Fruit fly (Drosophila melanogaster): ENCODE data around the gene Taf9.

Gene Taf9

DNA sequence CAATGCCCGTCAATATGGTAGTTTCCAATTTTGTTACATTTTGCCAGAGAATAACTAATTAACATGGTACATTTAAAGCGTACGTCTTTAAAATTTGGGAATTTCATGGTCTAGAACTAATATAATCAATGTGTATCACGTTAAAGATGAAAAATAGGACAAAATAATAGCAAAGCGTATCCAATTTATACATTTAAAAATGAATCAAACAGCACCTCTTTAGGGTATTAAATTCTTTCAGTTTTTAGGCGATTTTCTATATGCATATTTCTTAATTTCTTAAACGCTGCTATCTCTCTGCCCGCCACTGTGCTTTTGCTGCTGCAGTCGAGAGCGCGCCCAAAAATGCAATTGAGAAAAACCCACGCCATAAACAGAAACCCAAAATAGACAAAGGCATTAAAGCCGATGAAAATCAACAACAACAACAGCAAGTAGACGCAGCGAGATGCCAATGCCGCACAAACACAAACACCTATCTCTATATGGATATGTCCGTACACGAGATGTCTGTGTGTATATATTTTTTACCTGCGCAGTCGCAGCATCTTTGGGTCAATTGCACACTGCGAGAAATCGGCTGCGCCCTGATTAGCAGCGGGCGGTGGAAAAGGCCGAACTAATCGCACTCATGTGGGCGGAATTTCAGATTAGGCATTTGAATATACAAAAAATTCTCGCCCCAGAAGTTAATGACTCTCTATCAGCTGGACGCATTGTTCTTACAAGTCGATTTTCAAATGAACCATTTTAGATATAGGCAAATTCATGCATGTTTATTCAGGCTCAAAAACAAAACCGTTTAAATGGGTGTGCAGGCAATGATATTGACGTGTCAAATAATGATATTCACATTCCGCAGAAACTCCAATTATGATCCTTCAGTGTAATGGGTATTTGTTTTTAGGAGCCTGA is 12.6 kb upstream of the Taf9 start (continued):
- TF ChIP-seq Hr51 (GFP tag; optimal IDR thresholded peaks at IDR 0.05) (peak in 1 of 2 experiments; percentile 74), fru (optimal IDR thresholded peaks at IDR 0.05) (no peak), onecut (GFP tag; IDR thresholded peaks at IDR 0.05) (peak; percentile 31; the same call in 1 of the 2 replicates), CG17829 (tag; optimal IDR thresholded peaks at IDR 0.05) (peak; percentile 84), p53 (GFP tag; optimal IDR thresholded peaks at IDR 0.05) (peak; percentile 80), bowl (GFP tag; IDR thresholded peaks at IDR 0.05) (no peak), hkb (optimal IDR thresholded peaks at IDR 0.05) (no peak), hkb (GFP tag; IDR thresholded peaks at IDR 0.05) (peak; percentile 33; the same call in 1 of the 2 replicates), CG2678 (tag; optimal IDR thresholded peaks at IDR 0.05) (peak; percentile 78), CG9609 (GFP tag; optimal IDR thresholded peaks at IDR 0.05) (peak; percentile 8), Mes4 (GFP tag; optimal IDR thresholded peaks at IDR 0.05) (peak; percentile 28), jumu (GFP tag; optimal IDR thresholded peaks at IDR 0.05) (peak; percentile 18), CG8924 (tag; optimal IDR thresholded peaks at IDR 0.05) (peak; percentile 75), CG12155 (GFP tag; optimal IDR thresholded peaks at IDR 0.05) (no peak), al (GFP tag; IDR thresholded peaks at IDR 0.05) (no peak), CG4424 (GFP tag; optimal IDR thresholded peaks at IDR 0.05) (peak; percentile 65), oc (tag; optimal IDR thresholded peaks at IDR 0.05) (peak; percentile 57), CG10462 (GFP tag; optimal IDR thresholded peaks at IDR 0.05) (peak; percentile 14), Camta (GFP tag; optimal IDR thresholded peaks at IDR 0.05) (peak; percentile 52), CG30403 (GFP tag; optimal IDR thresholded peaks at IDR 0.05) (peak; percentile 56), tll (GFP tag; optimal IDR thresholded peaks at IDR 0.05) (peak in 1 of 2 experiments; percentile 89), Atf-2 (GFP tag; optimal IDR thresholded peaks at IDR 0.05) (peak; percentile 32), run (tag; optimal IDR thresholded peaks at IDR 0.05) (peak; percentile 39), CG4404 (GFP tag; IDR thresholded peaks at IDR 0.05) (peak; percentile 61), ttk (GFP tag; IDR thresholded peaks at IDR 0.05) (0 out of 2 replicates have a peak, but pooled peaks have one; percentile 9), ken (GFP tag; IDR thresholded peaks at IDR 0.05) (no peak), lbe (GFP tag; optimal IDR thresholded peaks at IDR 0.05) (no peak), CG9437 (GFP tag; optimal IDR thresholded peaks at IDR 0.05) (peak; percentile 65), CG6654 (GFP tag; optimal IDR thresholded peaks at IDR 0.05) (peak; percentile 44), CoRest (tag; optimal IDR thresholded peaks at IDR 0.05) (peak; percentile 78), CG10267 (tag; optimal IDR thresholded peaks at IDR 0.05) (peak; percentile 76), CG34422 (GFP tag; IDR thresholded peaks at IDR 0.05) (0 out of 3 replicates have a peak, but pooled peaks have one; percentile 17), twi (tag; optimal IDR thresholded peaks at IDR 0.05) (peak; percentile 69), nmo (GFP tag; optimal IDR thresholded peaks at IDR 0.05) (peak; percentile 87), CG10959 (GFP tag; IDR thresholded peaks at IDR 0.05) (peak; percentile 39; the same call in 1 of the 2 replicates), ind (GFP tag; optimal IDR thresholded peaks at IDR 0.05) (no peak), Rfx (GFP tag; IDR thresholded peaks at IDR 0.05) (peak; percentile 16; the same call in 1 of the 2 replicates), CG1024 (GFP tag; IDR thresholded peaks at IDR 0.05) (peak; percentile 34; the same call in 1 of the 2 replicates), CG6689 (GFP tag; IDR thresholded peaks at IDR 0.05) (peak; percentile 41), CG7271 (tag; optimal IDR thresholded peaks at IDR 0.05) (peak; percentile 61)

DNA sequence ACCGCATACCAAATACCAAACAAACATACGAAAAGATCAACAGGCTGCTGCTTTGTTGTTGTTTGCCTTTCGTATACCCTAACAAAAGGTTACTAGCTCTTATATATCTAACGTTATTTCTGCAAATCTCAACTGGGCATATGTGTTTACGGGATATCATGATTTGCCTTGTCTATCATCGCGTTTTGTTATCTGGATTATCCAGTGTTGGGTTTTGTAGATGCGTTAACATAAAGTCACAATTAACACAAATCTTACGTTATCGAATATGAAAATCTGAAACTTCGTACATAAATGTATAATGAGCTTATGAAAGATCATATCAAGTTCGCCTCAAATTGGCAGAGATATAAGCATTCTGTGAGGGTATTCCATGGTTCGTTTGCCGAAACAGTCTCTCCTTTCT is 11.7 kb upstream of the Taf9 start:
- TF ChIP-seq Opbp (GFP tag; IDR thresholded peaks at IDR 0.05; ENCODE audit: partially characterized antibody): no peak
- TF ChIP-seq CG30403 (GFP tag; optimal IDR thresholded peaks at IDR 0.05): peak; percentile 1
- TF ChIP-seq trh (GFP tag; optimal IDR thresholded peaks at IDR 0.05): no peak
- no peak for TF ChIP-seq peb (GFP tag; IDR thresholded peaks at IDR 0.05)
- peak; percentile 61 for TF ChIP-seq gem (tag; optimal IDR thresholded peaks at IDR 0.05)
- TF ChIP-seq schlank (tag; optimal IDR thresholded peaks at IDR 0.05): no peak
- TF ChIP-seq tgo (GFP tag; IDR thresholded peaks at IDR 0.05): no peak
- TF ChIP-seq CG15601 (tag; optimal IDR thresholded peaks at IDR 0.05): no peak
- TF ChIP-seq hth (optimal IDR thresholded peaks at IDR 0.05): no peak
- TF ChIP-seq vvl (GFP tag; IDR thresholded peaks at IDR 0.05): no peak
- TF ChIP-seq Dp (GFP tag; optimal IDR thresholded peaks at IDR 0.05): no peak
- peak; percentile 12 for TF ChIP-seq CG16815 (GFP tag; optimal IDR thresholded peaks at IDR 0.05)
- TF ChIP-seq unc-4 (GFP tag; IDR thresholded peaks at IDR 0.05; ENCODE audit: partially characterized antibody): no peak

Measured in whole organism, embryonic.